Fruit fly (Drosophila melanogaster) whole organism, pupa: ENCODE results near the gene CG10183.

ENCODE experiments used
- CG34367 ChIP-seq: fragments of 200-800 bp; sonication (Bioruptor generic); optimal IDR thresholded peaks from 2 replicates; lab custom pipeline; 2018; ENCODE audit warnings: missing biosample characterization, mild to moderate bottlenecking, missing genetic modification characterization
- fd96Ca ChIP-seq: fragments of 200-800 bp; sonication (Bioruptor generic); IDR thresholded peaks from 3 replicates; pipeline ENCODE4 v1.3.6; 2022; ENCODE audit warnings: missing biosample characterization, missing genetic modification characterization
- gl ChIP-seq: fragments of 200-800 bp; sonication (Bioruptor generic); optimal IDR thresholded peaks from 2 replicates; lab custom pipeline; 2018; ENCODE audit warnings: missing biosample characterization, mild to moderate bottlenecking, missing genetic modification characterization

dm6 chr3R:23622961-23623360 is 24.1 kb upstream of the CG10183 start:
- TF ChIP-seq gl (tag; lab: Kevin White, UChicago) = no peak
- no peak for TF ChIP-seq CG34367 (tag; lab: Kevin White, UChicago)
- no peak for TF ChIP-seq fd96Ca
